Worm (Caenorhabditis elegans) whole organism, L4 larva: Measurements from ENCODE around the gene ncr-2.

Experiments used
- aly-2 ChIP-seq: sonication (generic microtip); optimal IDR thresholded peaks from 2 replicates; lab custom pipeline; 2018; ENCODE audit warnings: missing biosample characterization, missing genetic modification characterization
- fkh-10 ChIP-seq: fragments of 150-350 bp; optimal IDR thresholded peaks from 2 replicates; lab custom pipeline; 2014; ENCODE audit warnings: missing biosample characterization, missing genetic modification reagents, missing genetic modification characterization
- lin-1 ChIP-seq: fragments of 200-800 bp; sonication (Bioruptor generic); IDR thresholded peaks from 2 replicates; pipeline ENCODE4 v1.3.6; 2022; ENCODE audit warnings: missing genetic modification reagents, missing genetic modification characterization, missing compliant biosample characterization
- lin-15B ChIP-seq: fragments of 150-350 bp; sonication (generic microtip); optimal IDR thresholded peaks from 3 replicates; lab custom pipeline; 2014; ENCODE audit warnings: missing biosample characterization, missing genetic modification characterization
- mep-1 ChIP-seq: fragments of 150-350 bp; sonication (generic microtip); optimal IDR thresholded peaks from 3 replicates; lab custom pipeline; 2014; ENCODE audit warnings: missing biosample characterization, missing genetic modification characterization
- nhr-237 ChIP-seq: sonication (generic microtip); optimal IDR thresholded peaks from 2 replicates; lab custom pipeline; 2017; ENCODE audit warnings: missing biosample characterization, missing genetic modification characterization
- nhr-28 ChIP-seq: fragments of 150-350 bp; optimal IDR thresholded peaks from 2 replicates; lab custom pipeline; 2014; ENCODE audit warnings: missing biosample characterization, missing genetic modification characterization
- nhr-6 ChIP-seq: fragments of 150-350 bp; optimal IDR thresholded peaks from 2 replicates; lab custom pipeline; 2014; ENCODE audit warnings: missing biosample characterization, missing genetic modification characterization
- pqm-1 ChIP-seq: sonication (generic microtip); optimal IDR thresholded peaks from 2 replicates; lab custom pipeline; 2017; ENCODE audit warnings: missing biosample characterization, missing genetic modification characterization
- rbr-2 ChIP-seq: sonication (generic microtip); optimal IDR thresholded peaks from 2 replicates; lab custom pipeline; 2016; ENCODE audit warnings: missing genotype, missing genetic modification characterization, missing compliant biosample characterization
- spr-3 ChIP-seq: fragments of 200-800 bp; sonication (Bioruptor generic); optimal IDR thresholded peaks from 2 replicates; lab custom pipeline; 2018; ENCODE audit warnings: mild to moderate bottlenecking, missing genetic modification characterization, missing compliant biosample characterization
- unc-62 ChIP-seq, 3 experiments: fragments of 150-350 bp in 1 of 3; sonication (generic microtip); optimal IDR thresholded peaks in 2 of 3; peaks in 1 of 3; 1 replicate in 1 of 3; 2 replicates in 2 of 3; lab custom pipeline; 2014 to 2017; ENCODE audit warnings: missing biosample characterization in 3 of 3, missing genetic modification characterization in 3 of 3, missing genetic modification reagents in 3 of 3, missing genotype in 1 of 3
- zfp-2 ChIP-seq: sonication (generic microtip); optimal IDR thresholded peaks from 2 replicates; lab custom pipeline; 2016; ENCODE audit warnings: mild to moderate bottlenecking, missing genetic modification characterization, missing compliant biosample characterization

DNA sequence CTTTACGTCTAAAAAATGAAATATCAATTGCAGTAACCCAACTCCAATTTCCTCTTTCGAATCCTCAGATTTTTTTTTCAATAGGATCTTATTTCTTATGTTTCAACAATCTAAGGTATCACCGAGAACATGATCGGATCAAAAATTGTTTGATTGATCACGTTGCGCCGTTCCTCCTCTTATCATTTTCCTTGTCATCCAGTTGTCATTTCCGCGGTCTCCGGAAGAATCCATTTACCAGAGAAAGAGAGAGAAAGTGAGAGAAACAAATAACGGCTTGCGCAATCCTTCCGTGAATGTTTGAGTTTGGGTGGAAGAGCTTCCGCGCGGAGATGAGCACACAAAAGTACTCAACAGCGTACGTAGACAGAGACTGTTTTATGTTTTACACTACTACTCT lies 35.1 kb downstream of the ncr-2 start:
- TF ChIP-seq aly-2 (no peak), spr-3 (GFP tag; lab: Kevin White, UChicago) (no peak), fkh-10 (GFP tag; lab: Kevin White, UChicago) (no peak), mep-1 (no peak), zfp-2 (no peak), nhr-6 (no peak), lin-15B (tag; lab: Kevin White, UChicago) (no peak), rbr-2 (tag; lab: Kevin White, UChicago) (no peak), nhr-237 (tag; lab: Kevin White, UChicago) (no peak), pqm-1 (no peak), lin-1 (GFP tag; lab: Robert Waterston, UW) (no peak), nhr-28 (peak; percentile 3), unc-62 (GFP tag; optimal IDR thresholded peaks at IDR 0.05 in 1 of 2; lab: Kevin White, UChicago) (no peak), unc-62 (tag; optimal IDR thresholded peaks at IDR 0.05; lab: Kevin White, UChicago) (no peak)
